Worm (Caenorhabditis elegans): ENCODE measurements around the gene slc-36.5.

slc-36.5 gene

DNA sequence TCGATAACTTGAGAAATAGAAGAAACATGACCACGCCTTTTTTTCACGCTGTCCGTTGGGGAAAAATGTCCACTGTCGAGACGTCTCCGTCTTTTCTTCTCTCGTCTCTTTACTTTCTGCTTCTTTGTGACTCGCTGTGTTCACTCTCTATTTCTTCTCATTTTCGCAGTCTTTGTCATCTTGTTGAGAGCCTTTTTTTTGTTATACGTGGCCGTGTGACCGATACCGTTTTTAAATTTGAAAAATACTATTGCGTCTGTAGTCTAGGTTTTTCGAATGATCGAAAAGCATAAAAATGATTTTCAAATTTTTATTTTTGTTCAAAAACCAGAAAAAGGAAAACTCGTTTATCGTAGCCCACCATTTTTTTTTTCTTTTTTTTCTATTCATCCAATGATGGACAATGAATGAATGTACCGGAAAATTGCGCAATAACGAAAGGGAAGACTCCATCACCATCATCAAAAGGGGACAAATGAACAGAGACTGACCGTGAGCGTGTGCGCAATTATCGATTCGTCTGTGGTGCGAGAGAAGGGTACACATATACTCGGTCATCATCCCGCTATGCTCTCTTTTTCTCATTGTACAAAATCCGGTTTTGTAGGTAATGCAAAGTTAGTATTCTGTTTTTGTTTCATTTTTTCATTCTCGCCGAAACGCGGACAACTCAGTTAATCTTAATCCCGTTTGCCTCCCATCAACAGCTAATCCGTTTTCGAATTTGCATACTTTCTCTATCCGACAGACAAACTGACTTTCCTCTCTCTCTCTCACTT lies 32.4 kb downstream of the slc-36.5 start:
- TF ChIP-seq W03F9.2 (tag; optimal IDR thresholded peaks at IDR 0.05) (no peak), him-1 (tag; optimal IDR thresholded peaks at IDR 0.05) (no peak), dao-5 (tag; optimal IDR thresholded peaks at IDR 0.05) (no peak)

DNA sequence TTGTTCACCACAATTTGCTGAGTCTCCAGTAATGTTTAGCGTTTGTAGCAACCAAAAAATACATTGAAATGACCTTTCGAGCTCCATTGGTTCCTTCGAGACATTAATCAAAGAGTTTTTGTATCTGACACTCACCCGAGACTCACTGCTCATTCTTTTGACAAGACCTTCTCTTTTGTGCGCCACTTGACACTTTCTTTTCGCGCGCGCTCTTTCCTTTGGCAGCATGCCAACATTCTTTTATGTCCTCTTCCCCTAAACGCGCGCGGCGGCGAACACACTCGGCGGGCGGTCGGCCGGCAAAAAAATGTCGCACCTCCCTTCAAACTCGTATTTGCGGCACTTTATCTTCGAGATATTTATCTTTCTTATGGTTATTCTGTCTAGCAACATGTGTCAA lies 33.2 kb downstream of the slc-36.5 start:
- TF ChIP-seq dao-5 (tag; optimal IDR thresholded peaks at IDR 0.05): no peak

DNA sequence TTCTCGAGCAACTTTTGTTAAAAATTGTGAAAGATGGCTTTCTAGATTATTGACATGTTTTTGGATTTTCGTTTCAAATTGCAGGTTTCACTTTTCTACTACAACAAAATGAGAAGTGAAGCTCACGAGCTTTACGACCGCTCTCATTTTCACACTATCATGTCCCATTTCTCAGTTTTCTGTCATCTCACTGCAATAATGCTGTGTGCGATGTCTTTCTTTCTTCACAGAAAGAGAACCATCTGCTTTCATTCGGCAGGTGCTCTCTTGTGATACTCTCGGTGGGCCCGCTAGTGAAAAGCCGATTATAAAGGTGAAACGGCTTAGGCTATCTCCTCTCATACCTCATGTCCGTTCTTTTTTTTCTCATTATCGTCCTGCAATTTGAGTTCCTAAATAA lies 33.6 kb downstream of the slc-36.5 start:
- no peak for TF ChIP-seq dao-5 (tag; optimal IDR thresholded peaks at IDR 0.05)
- no peak for TF ChIP-seq W03F9.2 (tag; optimal IDR thresholded peaks at IDR 0.05)
- no peak for TF ChIP-seq him-1 (tag; optimal IDR thresholded peaks at IDR 0.05)

DNA sequence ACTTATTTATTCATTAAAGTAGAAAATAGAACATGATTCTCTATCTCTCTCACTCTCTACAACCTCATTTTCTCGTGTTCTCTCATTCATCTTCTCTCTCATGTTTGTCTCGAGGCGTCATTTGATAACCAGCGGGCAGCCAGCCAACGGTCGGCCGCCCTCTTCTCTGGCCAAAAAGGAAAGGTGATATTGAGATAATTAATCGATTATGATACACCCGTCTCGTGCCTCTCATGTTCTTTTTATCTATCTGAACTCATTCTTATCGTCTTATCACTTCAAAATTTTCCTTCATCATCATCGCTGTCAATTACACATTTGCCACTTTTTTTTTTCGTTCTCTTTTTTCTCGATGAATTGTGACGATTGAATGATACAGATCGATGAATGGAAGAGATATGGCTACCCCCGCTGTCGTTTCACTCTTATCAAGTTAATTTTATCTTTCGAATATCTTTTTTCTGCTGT lies 34.2 kb downstream of the slc-36.5 start:
- TF ChIP-seq dao-5 (tag; optimal IDR thresholded peaks at IDR 0.05) (no peak), W03F9.2 (tag; optimal IDR thresholded peaks at IDR 0.05) (no peak), him-1 (tag; optimal IDR thresholded peaks at IDR 0.05) (no peak)

DNA sequence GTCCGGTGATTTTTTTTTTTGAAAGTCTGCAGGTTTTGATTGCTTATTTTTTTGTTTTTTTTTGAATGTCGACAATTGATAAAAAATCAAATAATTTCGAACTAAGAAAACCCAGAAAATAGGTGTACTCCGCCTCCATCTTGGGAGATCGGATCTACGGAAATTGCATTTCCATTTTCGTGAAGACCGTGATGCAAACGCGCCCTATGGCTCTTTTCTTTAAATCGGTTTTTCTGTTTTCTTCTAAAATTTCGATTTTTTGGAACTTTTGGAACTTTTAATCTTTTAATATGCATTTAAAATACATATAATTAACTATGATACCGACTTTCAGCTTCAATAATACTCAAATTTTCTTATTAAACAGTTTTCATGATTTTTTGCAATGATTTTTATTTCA lies 34.8 kb downstream of the slc-36.5 start:
- TF ChIP-seq dao-5 (tag; optimal IDR thresholded peaks at IDR 0.05): no peak
- TF ChIP-seq him-1 (tag; optimal IDR thresholded peaks at IDR 0.05): no peak
- no peak for TF ChIP-seq W03F9.2 (tag; optimal IDR thresholded peaks at IDR 0.05)

DNA sequence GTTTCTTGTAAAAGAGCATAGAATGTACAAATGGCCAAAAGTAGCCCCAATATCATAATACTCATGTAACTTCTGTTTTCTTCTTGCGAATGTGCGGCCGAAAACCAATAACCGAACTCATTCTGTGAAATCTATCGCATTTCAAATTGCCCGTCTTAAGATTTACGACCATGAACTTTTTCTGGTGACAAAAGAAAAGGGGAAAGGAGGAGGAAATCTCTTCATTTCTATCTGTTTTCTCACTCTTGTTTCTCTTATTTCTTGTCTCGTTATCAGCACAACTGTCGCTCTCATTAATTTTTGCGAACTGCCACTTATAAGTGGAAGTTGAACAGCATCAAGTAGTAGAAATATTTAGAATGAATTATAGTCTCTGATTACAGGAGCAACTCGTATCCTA lies 35.8 kb downstream of the slc-36.5 start:
- TF ChIP-seq him-1 (tag; optimal IDR thresholded peaks at IDR 0.05) (no peak), W03F9.2 (tag; optimal IDR thresholded peaks at IDR 0.05) (no peak), dao-5 (tag; optimal IDR thresholded peaks at IDR 0.05) (no peak)

DNA sequence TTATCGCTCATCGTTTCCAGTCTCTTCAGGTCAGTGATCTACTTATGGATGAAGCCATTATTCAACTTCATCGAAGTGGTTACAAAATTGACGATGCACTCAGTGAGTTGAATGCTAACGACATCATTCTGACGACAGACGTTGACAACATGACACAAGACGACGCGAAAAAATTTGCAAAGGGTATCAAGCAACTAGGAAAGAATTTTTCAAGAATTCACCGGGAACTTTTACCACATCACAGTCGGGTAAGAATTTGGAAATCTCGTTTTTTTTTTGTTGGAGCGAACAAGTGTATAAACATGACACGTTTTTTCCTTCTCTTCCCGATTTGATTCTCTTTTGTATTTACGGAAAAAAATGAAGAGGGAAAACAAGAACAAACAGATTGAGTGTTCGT lies 36.2 kb downstream of the slc-36.5 start:
- TF ChIP-seq dao-5 (tag; optimal IDR thresholded peaks at IDR 0.05) (no peak), W03F9.2 (tag; optimal IDR thresholded peaks at IDR 0.05) (no peak), him-1 (tag; optimal IDR thresholded peaks at IDR 0.05) (no peak)

DNA sequence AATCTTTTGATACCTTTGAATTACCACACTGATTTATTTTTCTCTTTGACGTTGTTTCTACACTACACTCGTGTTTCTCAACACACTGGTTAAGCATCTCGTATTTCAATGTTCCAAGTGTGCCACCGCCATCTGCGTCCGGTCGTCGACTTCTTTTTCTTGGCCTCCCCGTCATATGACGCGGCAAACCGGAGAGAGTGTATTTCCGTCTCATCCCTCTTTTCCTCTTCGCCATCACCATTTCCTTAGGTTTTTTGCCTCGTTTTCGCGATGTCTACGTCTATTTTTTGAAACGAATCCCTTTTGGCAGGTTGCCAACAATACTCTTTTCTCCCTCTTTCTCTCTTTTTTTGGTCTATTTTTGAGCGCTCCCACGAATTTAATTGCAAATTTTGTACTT lies 37.9 kb downstream of the slc-36.5 start:
- no peak for TF ChIP-seq him-1 (tag; optimal IDR thresholded peaks at IDR 0.05)
- TF ChIP-seq W03F9.2 (tag; optimal IDR thresholded peaks at IDR 0.05): no peak
- TF ChIP-seq dao-5 (tag; optimal IDR thresholded peaks at IDR 0.05): no peak

DNA sequence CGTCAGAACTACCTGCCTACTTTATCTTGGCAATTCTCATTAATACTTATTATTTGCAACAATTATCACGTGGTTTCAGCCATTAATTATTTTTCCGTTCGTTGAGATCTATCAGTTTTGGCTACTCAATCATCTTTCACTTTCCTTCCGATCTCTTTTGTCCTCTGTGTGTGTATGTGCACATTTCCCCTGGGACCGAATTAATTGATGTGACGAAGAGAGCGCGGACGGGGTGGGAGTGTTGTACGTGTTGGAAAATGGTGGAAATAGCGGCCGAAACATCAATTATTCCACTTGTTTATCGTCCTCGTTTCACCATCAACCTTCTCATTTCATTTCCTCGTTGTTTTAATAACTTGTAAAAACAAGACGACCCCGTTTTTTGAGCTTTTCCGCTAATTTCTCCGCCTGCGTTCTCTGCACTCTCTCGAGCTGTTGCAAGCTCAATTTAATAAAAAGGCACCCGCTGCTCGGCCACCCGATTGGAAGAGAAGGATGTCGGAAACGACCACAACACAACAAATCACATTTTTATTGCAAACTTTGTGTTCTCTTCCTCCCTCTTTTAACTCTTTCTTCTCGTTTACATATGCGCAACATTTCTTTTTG lies 38.5 kb downstream of the slc-36.5 start:
- TF ChIP-seq him-1 (tag; optimal IDR thresholded peaks at IDR 0.05): peak; percentile 33
- TF ChIP-seq W03F9.2 (tag; optimal IDR thresholded peaks at IDR 0.05): no peak

DNA sequence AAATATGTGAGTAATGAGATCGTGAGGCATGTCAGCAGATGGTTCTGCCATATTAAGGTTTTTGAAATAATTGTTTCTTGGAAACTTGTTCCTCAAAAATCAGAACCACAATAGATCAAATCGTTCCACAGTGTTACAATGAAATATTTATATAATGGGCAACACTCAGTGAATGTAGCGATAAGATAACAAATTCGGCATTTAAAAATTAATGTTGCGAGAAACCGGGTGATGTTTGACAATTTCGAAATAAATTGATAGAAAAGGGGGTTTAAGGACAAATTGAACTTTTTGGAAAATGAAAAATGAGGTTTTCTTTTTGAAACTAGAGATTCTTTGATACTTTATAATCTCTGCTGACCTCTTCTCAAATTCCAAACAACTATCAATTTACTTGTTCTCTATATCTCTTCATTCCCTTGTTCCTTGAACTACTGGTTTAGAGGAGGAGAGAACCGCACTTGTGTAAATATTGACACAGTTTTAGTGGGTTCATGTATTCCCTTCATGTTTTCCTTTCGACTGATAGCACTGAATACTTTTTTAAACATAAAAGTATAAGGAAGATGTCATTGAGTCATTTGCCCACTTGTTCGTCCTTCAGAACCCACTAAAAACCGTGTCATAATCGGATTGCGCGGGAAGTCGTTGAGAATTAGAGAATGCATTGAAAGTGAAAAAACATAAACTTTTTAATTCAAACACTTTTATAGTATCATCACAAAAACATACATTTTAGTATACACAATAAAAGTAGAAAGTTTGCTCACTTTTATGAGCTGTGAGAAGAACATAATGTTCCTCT lies 39.9 kb downstream of the slc-36.5 start:
- TF ChIP-seq W03F9.2 (tag; optimal IDR thresholded peaks at IDR 0.05) (no peak), dao-5 (tag; optimal IDR thresholded peaks at IDR 0.05) (no peak), him-1 (tag; optimal IDR thresholded peaks at IDR 0.05) (no peak)

DNA sequence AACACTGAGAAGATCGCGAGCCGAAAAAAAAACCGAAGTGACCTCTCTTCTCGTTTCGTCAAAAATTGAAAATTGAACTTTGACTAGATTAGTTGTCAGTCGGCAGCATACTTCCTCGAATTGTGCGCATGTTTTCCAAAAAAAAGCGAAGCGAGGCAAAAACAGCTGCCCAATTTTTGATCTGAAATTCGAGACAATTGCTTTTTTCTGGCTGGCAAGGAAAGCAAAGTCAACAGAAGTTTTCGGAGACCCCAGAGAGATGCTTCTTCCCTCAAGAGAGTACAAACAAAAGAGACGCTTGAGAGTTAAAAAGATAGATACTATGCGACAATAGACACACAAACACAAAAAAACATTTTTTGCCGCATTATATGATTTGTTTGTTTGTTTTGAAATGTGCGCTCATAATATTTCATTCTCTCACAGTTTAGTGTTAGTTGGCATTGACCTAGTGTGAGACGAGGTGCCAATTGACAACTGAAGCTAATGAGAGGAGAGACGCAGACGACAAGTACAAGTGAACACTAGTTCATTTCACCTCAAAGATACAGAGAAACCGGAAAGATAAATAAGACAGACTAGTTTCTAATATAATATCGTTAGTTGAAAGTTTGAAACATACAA lies 40.8 kb downstream of the slc-36.5 start:
- no peak for TF ChIP-seq him-1 (tag; optimal IDR thresholded peaks at IDR 0.05)
- TF ChIP-seq dao-5 (tag; optimal IDR thresholded peaks at IDR 0.05): no peak
- no peak for TF ChIP-seq W03F9.2 (tag; optimal IDR thresholded peaks at IDR 0.05)

DNA sequence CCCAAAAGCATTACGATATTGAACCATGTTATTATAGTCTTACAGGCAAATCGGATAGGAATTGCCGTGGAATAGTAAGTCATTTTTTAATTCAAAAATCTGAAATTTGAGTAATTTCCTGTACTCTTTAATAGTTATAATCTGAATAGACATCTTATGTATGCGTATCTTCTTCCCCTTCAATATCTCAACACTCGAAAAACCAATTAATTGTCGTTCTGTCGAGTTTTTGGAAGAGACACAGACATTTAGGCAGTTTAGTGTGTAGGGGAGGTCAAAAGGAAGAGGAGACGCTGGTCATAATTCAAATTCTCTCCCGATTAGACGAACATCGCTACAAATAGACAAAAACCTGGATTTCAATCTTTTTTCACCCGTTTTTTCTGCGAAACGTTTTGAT lies 41.4 kb downstream of the slc-36.5 start:
- TF ChIP-seq W03F9.2 (tag; optimal IDR thresholded peaks at IDR 0.05): no peak
- TF ChIP-seq dao-5 (tag; optimal IDR thresholded peaks at IDR 0.05): no peak
- no peak for TF ChIP-seq him-1 (tag; optimal IDR thresholded peaks at IDR 0.05)

DNA sequence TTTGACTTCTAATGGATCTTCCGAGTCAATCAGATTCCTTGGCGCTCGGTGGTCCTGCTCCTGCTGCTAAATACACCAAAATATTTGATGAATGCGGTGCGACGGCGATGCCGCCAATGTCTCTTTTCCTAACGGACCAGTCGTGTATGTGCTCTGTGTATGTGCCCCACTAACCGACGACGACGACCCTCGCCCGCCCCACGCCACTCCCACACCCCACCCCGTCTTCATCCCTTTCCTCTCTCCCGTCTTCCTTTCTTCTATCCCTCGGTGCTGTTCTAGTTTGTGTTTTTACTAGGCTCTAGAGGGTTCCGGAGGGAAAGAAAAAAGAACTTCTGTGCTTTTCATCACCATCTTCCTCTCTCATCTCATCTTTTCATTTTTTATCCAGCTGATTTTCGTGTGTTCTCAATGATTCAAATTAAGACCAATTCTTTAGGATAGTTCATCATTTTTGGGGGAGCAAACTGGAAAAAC lies 42.2 kb downstream of the slc-36.5 start, which contains the start of gene egl-27:
TSS of gene egl-27 (plus strand) at position 427 of the 477 bp plus-strand sequence.
- TF ChIP-seq dao-5 (tag; optimal IDR thresholded peaks at IDR 0.05) (no peak), him-1 (tag; optimal IDR thresholded peaks at IDR 0.05) (peak; percentile 12)

Data from whole organism, L4/young adult.